Fruit fly (Drosophila melanogaster) whole organism, pupa: Measurements from ENCODE around the gene CG3339.

ENCODE experiments used
- CG10348 ChIP-seq: fragments of 200-800 bp; sonication (Bioruptor generic); IDR thresholded peaks from 2 replicates; pipeline ENCODE4 v1.3.6; 2022; ENCODE audit warnings: missing biosample characterization, missing genetic modification characterization
- CG12605 ChIP-seq: fragments of 200-800 bp; sonication (Bioruptor generic); IDR thresholded peaks from 2 replicates; pipeline ENCODE4 v1.3.6; 2022; ENCODE audit warnings: missing biosample characterization, missing genetic modification characterization
- CG13204 ChIP-seq: fragments of 200-800 bp; sonication (Bioruptor generic); optimal IDR thresholded peaks from 2 replicates; lab custom pipeline; 2018; ENCODE audit warnings: missing biosample characterization, mild to moderate bottlenecking, missing genetic modification characterization, moderate library complexity
- CG14655 ChIP-seq: fragments of 200-800 bp; sonication (Bioruptor generic); optimal IDR thresholded peaks from 3 replicates; lab custom pipeline; 2017; ENCODE audit warnings: mild to moderate bottlenecking, missing biosample characterization, missing genetic modification reagents, missing genetic modification characterization
- CG15710 ChIP-seq: fragments of 200-800 bp; sonication (Bioruptor generic); optimal IDR thresholded peaks from 2 replicates; lab custom pipeline; 2018; ENCODE audit warnings: missing biosample characterization, mild to moderate bottlenecking, missing genetic modification characterization, moderate library complexity
- CG17806 ChIP-seq: fragments of 200-800 bp; sonication (Bioruptor generic); optimal IDR thresholded peaks from 2 replicates; lab custom pipeline; 2018; ENCODE audit warnings: missing biosample characterization, mild to moderate bottlenecking, missing genetic modification characterization, moderate library complexity
- CG34367 ChIP-seq: fragments of 200-800 bp; sonication (Bioruptor generic); optimal IDR thresholded peaks from 2 replicates; lab custom pipeline; 2018; ENCODE audit warnings: missing biosample characterization, mild to moderate bottlenecking, missing genetic modification characterization
- CG4496 ChIP-seq: fragments of 200-800 bp; sonication (Bioruptor generic); IDR thresholded peaks from 3 replicates; pipeline ENCODE4 v1.3.6; 2022; ENCODE audit warnings: missing biosample characterization, missing genetic modification characterization
- CG8159 ChIP-seq: fragments of 200-800 bp; sonication (Bioruptor generic); optimal IDR thresholded peaks from 3 replicates; lab custom pipeline; 2018; ENCODE audit warnings: missing biosample characterization, mild to moderate bottlenecking, missing genetic modification characterization, moderate library complexity
- CG8301 ChIP-seq: fragments of 200-800 bp; sonication (Bioruptor generic); optimal IDR thresholded peaks from 2 replicates; lab custom pipeline; 2018; ENCODE audit warnings: missing biosample characterization, mild to moderate bottlenecking, missing genetic modification characterization
- CG9948 ChIP-seq: fragments of 200-800 bp; sonication (Bioruptor generic); optimal IDR thresholded peaks from 2 replicates; lab custom pipeline; 2018; ENCODE audit warnings: missing biosample characterization, mild to moderate bottlenecking, missing genetic modification characterization, moderate library complexity
- D1 ChIP-seq: fragments of 200-800 bp; sonication (Bioruptor generic); optimal IDR thresholded peaks from 2 replicates; lab custom pipeline; 2018; ENCODE audit warnings: missing biosample characterization, mild to moderate bottlenecking, missing genetic modification characterization, moderate library complexity
- EcR ChIP-seq: fragments of 200-800 bp; sonication (Bioruptor generic); optimal IDR thresholded peaks from 3 replicates; lab custom pipeline; 2019; ENCODE audit warnings: missing biosample characterization, missing genetic modification characterization, mild to moderate bottlenecking, moderate library complexity, missing genetic modification reagents
- Ets98B ChIP-seq: fragments of 200-800 bp; sonication (Bioruptor generic); IDR thresholded peaks from 2 replicates; pipeline ENCODE4 v1.3.6; 2022; ENCODE audit warnings: missing biosample characterization, missing genetic modification characterization
- Pif1A ChIP-seq: fragments of 200-800 bp; sonication (Bioruptor generic); optimal IDR thresholded peaks from 3 replicates; lab custom pipeline; 2016; ENCODE audit warnings: missing biosample characterization, missing genetic modification characterization
- Pif1B ChIP-seq: fragments of 200-800 bp; sonication (Bioruptor generic); optimal IDR thresholded peaks from 3 replicates; lab custom pipeline; 2016; ENCODE audit warnings: missing biosample characterization, missing genetic modification characterization
- Snoo ChIP-seq: fragments of 200-800 bp; sonication (Bioruptor generic); optimal IDR thresholded peaks from 3 replicates; lab custom pipeline; 2017; ENCODE audit warnings: missing biosample characterization, mild to moderate bottlenecking, missing genetic modification characterization, inconsistent platforms
- fd96Ca ChIP-seq: fragments of 200-800 bp; sonication (Bioruptor generic); IDR thresholded peaks from 3 replicates; pipeline ENCODE4 v1.3.6; 2022; ENCODE audit warnings: missing biosample characterization, missing genetic modification characterization
- gl ChIP-seq: fragments of 200-800 bp; sonication (Bioruptor generic); optimal IDR thresholded peaks from 2 replicates; lab custom pipeline; 2018; ENCODE audit warnings: missing biosample characterization, mild to moderate bottlenecking, missing genetic modification characterization
- rn ChIP-seq: fragments of 200-800 bp; sonication (Bioruptor generic); IDR thresholded peaks from 2 replicates; pipeline ENCODE4 v1.3.6; 2022; ENCODE audit warnings: missing biosample characterization, missing genetic modification characterization

Gene CG3339

DNA sequence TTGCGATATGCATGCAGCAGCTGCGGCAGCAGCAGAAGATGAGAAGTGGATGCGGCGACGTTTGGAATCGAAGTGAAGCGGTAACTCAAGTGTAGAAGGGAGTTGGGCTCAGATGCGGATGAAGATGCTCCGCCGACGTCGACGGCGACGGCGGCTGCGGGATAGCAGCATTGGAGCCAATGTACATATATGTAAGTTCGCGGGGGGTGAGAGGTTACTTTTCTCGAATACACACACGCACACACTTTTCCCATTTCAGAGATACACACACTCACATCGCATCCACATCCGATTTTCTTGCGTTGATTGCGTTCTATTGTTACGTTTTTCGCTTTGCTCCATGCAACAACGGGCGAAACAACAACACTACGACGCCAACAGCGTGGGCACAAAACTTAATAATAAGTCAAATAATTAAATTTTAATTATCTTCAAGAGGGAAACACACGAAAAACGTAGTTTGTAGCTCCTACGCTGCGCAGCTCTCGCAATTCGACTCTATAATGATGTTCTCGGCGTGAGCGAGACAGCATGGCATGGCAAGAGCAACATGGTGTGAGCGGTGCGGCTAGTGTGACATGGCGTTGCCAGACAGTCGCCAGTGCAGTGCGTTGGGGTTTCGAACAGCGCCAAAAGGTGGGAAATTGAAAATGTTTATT, 77.3 kb downstream of the CG3339 start, which contains the start of gene CG18766:
Gene CG18766 (minus strand): TSS at position 508 of the 659 bp plus-strand sequence.
- TF ChIP-seq Pif1B (GFP tag; lab: Kevin White, UChicago) (peak; percentile 41), CG4496 (GFP tag; lab: Robert Waterston, UW) (no peak), CG34367 (tag; lab: Kevin White, UChicago) (no peak), CG17806 (tag; lab: Kevin White, UChicago) (no peak), rn (no peak), Snoo (tag; lab: Kevin White, UChicago) (peak; percentile 26), gl (peak; percentile 26), CG8159 (tag; lab: Kevin White, UChicago) (no peak), D1 (tag; lab: Kevin White, UChicago) (no peak), EcR (GFP tag; lab: Kevin White, UChicago) (peak; percentile 54), CG10348 (GFP tag; lab: Robert Waterston, UW) (no peak), Ets98B (GFP tag; lab: Robert Waterston, UW) (peak; percentile 24; the same call in 1 of the 2 replicates), fd96Ca (GFP tag; lab: Robert Waterston, UW) (0 out of 3 replicates have a peak, but pooled peaks have one; percentile 17), CG13204 (peak; percentile 82), CG12605 (GFP tag; lab: Robert Waterston, UW) (no peak)
- TF ChIP-seq, all 21 proteins: peak for 7

dm6 chr3R:27244412-27244741, 77.7 kb downstream of the CG3339 start:
- no peak; the same call in 2 of the 3 replicates for TF ChIP-seq fd96Ca (GFP tag; lab: Robert Waterston, UW)
- no peak for TF ChIP-seq CG9948 (tag; lab: Kevin White, UChicago)
- no peak for TF ChIP-seq CG13204
- no peak for TF ChIP-seq CG34367 (tag; lab: Kevin White, UChicago)
- no peak for TF ChIP-seq CG8301 (tag; lab: Kevin White, UChicago)
- no peak for TF ChIP-seq D1 (tag; lab: Kevin White, UChicago)
- no peak for TF ChIP-seq CG8159 (tag; lab: Kevin White, UChicago)
- no peak for TF ChIP-seq CG4496 (GFP tag; lab: Robert Waterston, UW)
- no peak for TF ChIP-seq Pif1B (GFP tag; lab: Kevin White, UChicago)
- no peak for TF ChIP-seq CG12605 (GFP tag; lab: Robert Waterston, UW)
- TF ChIP-seq gl: no peak
- no peak for TF ChIP-seq CG14655 (GFP tag; lab: Kevin White, UChicago)
- TF ChIP-seq rn: no peak
- no peak for TF ChIP-seq CG10348 (GFP tag; lab: Robert Waterston, UW)
- TF ChIP-seq Pif1A: no peak
- no peak for TF ChIP-seq Ets98B (GFP tag; lab: Robert Waterston, UW)
- TF ChIP-seq CG15710 (tag; lab: Kevin White, UChicago): no peak
- TF ChIP-seq, all 21 proteins: peak for 0
